Fruit fly (Drosophila melanogaster) whole organism, pupa: ENCODE data around the gene Atat.

Experiments used
- CG17806 ChIP-seq: fragments of 200-800 bp; sonication (Bioruptor generic); optimal IDR thresholded peaks from 2 replicates; lab custom pipeline; 2018; ENCODE audit warnings: missing biosample characterization, mild to moderate bottlenecking, missing genetic modification characterization, moderate library complexity
- CG4496 ChIP-seq: fragments of 200-800 bp; sonication (Bioruptor generic); IDR thresholded peaks from 3 replicates; pipeline ENCODE4 v1.3.6; 2022; ENCODE audit warnings: missing biosample characterization, missing genetic modification characterization
- CG8301 ChIP-seq: fragments of 200-800 bp; sonication (Bioruptor generic); optimal IDR thresholded peaks from 2 replicates; lab custom pipeline; 2018; ENCODE audit warnings: missing biosample characterization, mild to moderate bottlenecking, missing genetic modification characterization
- CG9948 ChIP-seq: fragments of 200-800 bp; sonication (Bioruptor generic); optimal IDR thresholded peaks from 2 replicates; lab custom pipeline; 2018; ENCODE audit warnings: missing biosample characterization, mild to moderate bottlenecking, missing genetic modification characterization, moderate library complexity
- D1 ChIP-seq: fragments of 200-800 bp; sonication (Bioruptor generic); optimal IDR thresholded peaks from 2 replicates; lab custom pipeline; 2018; ENCODE audit warnings: missing biosample characterization, mild to moderate bottlenecking, missing genetic modification characterization, moderate library complexity

DNA sequence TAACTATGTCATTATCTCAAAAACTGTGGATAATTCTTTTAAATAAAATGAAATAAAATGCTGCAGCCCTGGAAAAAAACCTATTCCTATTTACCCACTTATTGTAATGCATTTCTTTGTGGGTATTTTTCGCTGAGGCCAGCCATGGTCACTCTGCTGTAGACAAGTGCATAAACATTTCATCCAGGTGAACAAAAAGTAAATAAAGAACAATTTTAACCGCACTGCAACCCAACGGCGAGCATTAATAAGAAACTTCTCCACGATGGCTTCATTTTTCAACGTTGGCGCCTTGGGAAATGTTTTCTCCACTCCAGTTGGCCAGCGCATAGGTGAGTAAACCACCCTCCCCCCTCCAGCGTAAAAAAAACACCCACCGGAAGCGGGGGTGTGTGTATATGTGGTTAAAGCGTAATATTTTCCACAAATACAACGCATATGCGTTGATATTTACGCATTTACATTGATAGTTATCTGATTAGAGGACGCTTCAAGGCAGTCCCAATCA, 20.2 kb upstream of the Atat start, which contains the start of gene CG3529:
- no peak for TF ChIP-seq CG17806 (tag; lab: Kevin White, UChicago)
- TF ChIP-seq D1 = no peak
- TF ChIP-seq CG9948 = no peak
- no peak for TF ChIP-seq CG4496 (GFP tag; lab: Robert Waterston, UW)
- TF ChIP-seq CG8301 (tag; lab: Kevin White, UChicago) = no peak
